Fruit fly (Drosophila melanogaster) whole organism, embryonic: ENCODE measurements around the gene dmGlut.

Source experiments
- Adf1 ChIP-seq: fragments of 200-800 bp; sonication (Bioruptor generic); IDR thresholded peaks from 2 replicates; pipeline ENCODE4 v1.3.6; 2022; ENCODE audit warnings: missing biosample characterization, missing genetic modification characterization
- CG10462 ChIP-seq: fragments of 200-800 bp; sonication (Bioruptor generic); optimal IDR thresholded peaks from 2 replicates; lab custom pipeline; 2016; ENCODE audit warnings: missing biosample characterization, missing genetic modification characterization
- CG11247 ChIP-seq: fragments of 200-800 bp; sonication (Bioruptor generic); IDR thresholded peaks from 2 replicates; pipeline ENCODE4 v1.3.6; 2022; ENCODE audit warnings: missing biosample characterization, missing genetic modification characterization
- CG12236 ChIP-seq: fragments of 200-800 bp; sonication (Bioruptor generic); optimal IDR thresholded peaks from 2 replicates; lab custom pipeline; 2016; ENCODE audit warnings: missing biosample characterization, missing genetic modification characterization
- CG12391 ChIP-seq: fragments of 200-800 bp; sonication (Bioruptor generic); optimal IDR thresholded peaks from 3 replicates; lab custom pipeline; 2018; ENCODE audit warnings: missing biosample characterization, mild to moderate bottlenecking, missing genetic modification characterization, moderate library complexity
- CG12659 ChIP-seq: fragments of 200-800 bp; sonication (Bioruptor generic); optimal IDR thresholded peaks from 3 replicates; lab custom pipeline; 2017; ENCODE audit warnings: mild to moderate bottlenecking, missing biosample characterization, missing genetic modification reagents, missing genetic modification characterization
- CG12769 ChIP-seq: fragments of 200-800 bp; sonication (Bioruptor generic); optimal IDR thresholded peaks from 2 replicates; lab custom pipeline; 2019; ENCODE audit warnings: missing biosample characterization, mild to moderate bottlenecking, missing genetic modification characterization, moderate library complexity
- CG14860 ChIP-seq: fragments of 200-800 bp; sonication (Bioruptor generic); IDR thresholded peaks from 3 replicates; pipeline ENCODE4 v1.3.6; 2022; ENCODE audit warnings: missing biosample characterization, missing genetic modification characterization; ENCODE audit not compliant: partially characterized antibody
- CG14965 ChIP-seq: fragments of 200-800 bp; sonication (Bioruptor generic); optimal IDR thresholded peaks from 2 replicates; lab custom pipeline; 2016; ENCODE audit warnings: missing biosample characterization, missing genetic modification characterization, borderline replicate concordance
- CG15073 ChIP-seq: fragments of 200-800 bp; sonication (Bioruptor generic); optimal IDR thresholded peaks from 2 replicates; lab custom pipeline; 2016; ENCODE audit warnings: missing biosample characterization, missing genetic modification characterization
- CG15514 ChIP-seq: fragments of 200-800 bp; sonication (Bioruptor generic); optimal IDR thresholded peaks from 3 replicates; lab custom pipeline; 2017; ENCODE audit warnings: missing biosample characterization, missing genetic modification characterization, mild to moderate bottlenecking, moderate library complexity, missing genetic modification reagents
- CG16815 ChIP-seq: fragments of 200-800 bp; sonication (Bioruptor generic); optimal IDR thresholded peaks from 3 replicates; lab custom pipeline; 2017; ENCODE audit warnings: missing biosample characterization, mild to moderate bottlenecking, missing genetic modification characterization
- CG4404 ChIP-seq: fragments of 200-800 bp; sonication (Bioruptor generic); IDR thresholded peaks from 2 replicates; pipeline ENCODE4 v1.3.6; 2022; ENCODE audit warnings: missing biosample characterization, missing genetic modification characterization
- CG4707 ChIP-seq: fragments of 200-800 bp; sonication (Bioruptor generic); optimal IDR thresholded peaks from 2 replicates; lab custom pipeline; 2018; ENCODE audit warnings: missing biosample characterization, mild to moderate bottlenecking, missing genetic modification characterization, moderate library complexity
- CG9609 ChIP-seq: fragments of 200-800 bp; sonication (Bioruptor generic); optimal IDR thresholded peaks from 3 replicates; lab custom pipeline; 2016; ENCODE audit warnings: missing biosample characterization, missing genetic modification characterization
- CG9876 ChIP-seq: fragments of 200-800 bp; sonication (Bioruptor generic); optimal IDR thresholded peaks from 2 replicates; lab custom pipeline; 2016; ENCODE audit warnings: missing biosample characterization, missing genetic modification characterization
- CHES-1-like ChIP-seq: fragments of 200-800 bp; sonication (Bioruptor generic); optimal IDR thresholded peaks from 2 replicates; lab custom pipeline; 2016; ENCODE audit warnings: missing biosample characterization, missing genetic modification characterization
- Doc3 ChIP-seq: fragments of 200-800 bp; sonication (Bioruptor generic); IDR thresholded peaks from 3 replicates; pipeline ENCODE4 v1.3.6; 2022; ENCODE audit warnings: missing biosample characterization, missing genetic modification characterization; ENCODE audit not compliant: partially characterized antibody
- Dp ChIP-seq: fragments of 200-800 bp; sonication (Bioruptor generic); optimal IDR thresholded peaks from 2 replicates; lab custom pipeline; 2018; ENCODE audit warnings: missing biosample characterization, mild to moderate bottlenecking, missing genetic modification characterization, moderate library complexity
- GATAe ChIP-seq: fragments of 200-800 bp; sonication (Bioruptor generic); conservative IDR thresholded peaks from 2 replicates; pipeline ENCODE4 v1.3.6; 2022; ENCODE audit warnings: missing biosample characterization, missing genetic modification characterization
- HLHmδ ChIP-seq: fragments of 200-800 bp; sonication (Bioruptor generic); optimal IDR thresholded peaks from 2 replicates; lab custom pipeline; 2018; ENCODE audit warnings: missing biosample characterization, mild to moderate bottlenecking, missing genetic modification characterization, moderate library complexity
- Hr3 ChIP-seq: fragments of 200-800 bp; sonication (Bioruptor generic); optimal IDR thresholded peaks from 3 replicates; lab custom pipeline; 2016; ENCODE audit warnings: missing biosample characterization, missing genetic modification characterization
- Kr ChIP-seq: fragments of 200-800 bp; sonication (Bioruptor generic); optimal IDR thresholded peaks from 2 replicates; lab custom pipeline; 2017; ENCODE audit warnings: missing biosample characterization, mild to moderate bottlenecking, missing genetic modification characterization
- Lim3 ChIP-seq: fragments of 200-800 bp; sonication (Bioruptor generic); IDR thresholded peaks from 2 replicates; pipeline ENCODE4 v1.3.6; 2022; ENCODE audit warnings: missing biosample characterization, missing genetic modification characterization
- MESR4 ChIP-seq: fragments of 200-800 bp; sonication (Bioruptor generic); optimal IDR thresholded peaks from 2 replicates; lab custom pipeline; 2018; ENCODE audit warnings: missing biosample characterization, mild to moderate bottlenecking, missing genetic modification characterization, moderate library complexity
- Sox100B ChIP-seq: fragments of 200-800 bp; sonication (Bioruptor generic); optimal IDR thresholded peaks from 3 replicates; lab custom pipeline; 2018; ENCODE audit warnings: missing biosample characterization, mild to moderate bottlenecking, missing genetic modification characterization
- Vsx1 ChIP-seq: fragments of 200-800 bp; sonication (Bioruptor generic); optimal IDR thresholded peaks from 2 replicates; lab custom pipeline; 2017; ENCODE audit warnings: missing biosample characterization, mild to moderate bottlenecking, missing genetic modification characterization, missing genetic modification reagents
- YL-1 ChIP-seq: fragments of 200-800 bp; sonication (Bioruptor generic); optimal IDR thresholded peaks from 3 replicates; lab custom pipeline; 2017; ENCODE audit warnings: missing biosample characterization, mild to moderate bottlenecking, missing genetic modification characterization
- bab2 ChIP-seq: fragments of 200-800 bp; sonication (Bioruptor generic); optimal IDR thresholded peaks from 2 replicates; lab custom pipeline; 2016; ENCODE audit warnings: missing biosample characterization, missing genetic modification characterization
- bowl ChIP-seq: fragments of 200-800 bp; sonication (Bioruptor generic); IDR thresholded peaks from 2 replicates; pipeline ENCODE4 v1.3.6; 2022; ENCODE audit warnings: missing biosample characterization, missing genetic modification characterization
- cato ChIP-seq: fragments of 200-800 bp; sonication (Bioruptor generic); optimal IDR thresholded peaks from 2 replicates; lab custom pipeline; 2016; ENCODE audit warnings: missing biosample characterization, missing genetic modification characterization, borderline replicate concordance
- cg ChIP-seq: fragments of 200-800 bp; sonication (Bioruptor generic); optimal IDR thresholded peaks from 3 replicates; lab custom pipeline; 2019; ENCODE audit warnings: missing biosample characterization, mild to moderate bottlenecking, missing genetic modification characterization, moderate library complexity
- corto ChIP-seq: fragments of 200-800 bp; sonication (Bioruptor generic); optimal IDR thresholded peaks from 2 replicates; lab custom pipeline; 2016; ENCODE audit warnings: missing biosample characterization, mild to moderate bottlenecking, missing genetic modification characterization, moderate library complexity
- danr ChIP-seq: fragments of 200-800 bp; sonication (Bioruptor generic); IDR thresholded peaks from 2 replicates; pipeline ENCODE4 v1.3.6; 2022; ENCODE audit warnings: missing biosample characterization, missing genetic modification characterization
- jumu ChIP-seq: fragments of 200-800 bp; sonication (Bioruptor generic); optimal IDR thresholded peaks from 3 replicates; lab custom pipeline; 2016; ENCODE audit warnings: missing biosample characterization, missing genetic modification characterization
- pita ChIP-seq: fragments of 200-800 bp; sonication (Bioruptor generic); optimal IDR thresholded peaks from 2 replicates; lab custom pipeline; 2017; ENCODE audit warnings: missing biosample characterization, mild to moderate bottlenecking, missing genetic modification characterization
- prd ChIP-seq, 3 experiments: fragments of >200 bp in 2 of 3; fragments of 200-800 bp in 1 of 3; sonication (Bioruptor generic) in 1 of 3; optimal IDR thresholded peaks in 2 of 3; IDR thresholded peaks in 1 of 3; 2 replicates in 2 of 3; 3 replicates in 1 of 3; pipeline versions ENCODE4 v1.3.6 to Lab custom; 2017 to 2022; ENCODE audit warnings: missing biosample characterization in 1 of 3, missing genetic modification characterization in 1 of 3
- ranshi ChIP-seq: fragments of 200-800 bp; sonication (Bioruptor generic); IDR thresholded peaks from 2 replicates; pipeline ENCODE4 v1.3.6; 2022; ENCODE audit warnings: missing biosample characterization, missing genetic modification characterization
- repo ChIP-seq: fragments of 200-800 bp; sonication (Bioruptor generic); optimal IDR thresholded peaks from 2 replicates; lab custom pipeline; 2016; ENCODE audit warnings: missing biosample characterization, missing genetic modification characterization
- sima ChIP-seq: fragments of 200-800 bp; sonication (Bioruptor generic); optimal IDR thresholded peaks from 2 replicates; lab custom pipeline; 2016; ENCODE audit warnings: missing biosample characterization, missing genetic modification characterization
- stc ChIP-seq: fragments of 200-800 bp; sonication (Bioruptor generic); IDR thresholded peaks from 2 replicates; pipeline ENCODE4 v1.3.6; 2022; ENCODE audit warnings: missing biosample characterization, missing genetic modification characterization
- sug ChIP-seq: fragments of 200-800 bp; optimal IDR thresholded peaks from 2 replicates; lab custom pipeline; 2019; ENCODE audit warnings: missing biosample characterization, mild to moderate bottlenecking, missing genetic modification characterization, moderate library complexity
- tap ChIP-seq: fragments of 200-800 bp; optimal IDR thresholded peaks from 3 replicates; lab custom pipeline; 2019; ENCODE audit warnings: missing biosample characterization, mild to moderate bottlenecking, missing genetic modification characterization, moderate library complexity
- tio ChIP-seq: fragments of 200-800 bp; sonication (Bioruptor generic); optimal IDR thresholded peaks from 2 replicates; lab custom pipeline; 2017; ENCODE audit warnings: missing biosample characterization, missing genetic modification characterization, inconsistent platforms
- wdn ChIP-seq: fragments of 200-800 bp; sonication (Bioruptor generic); IDR thresholded peaks from 2 replicates; pipeline ENCODE4 v1.3.6; 2022; ENCODE audit warnings: missing biosample characterization, missing genetic modification characterization
- z ChIP-seq: fragments of 200-800 bp; sonication (Bioruptor generic); IDR thresholded peaks from 3 replicates; pipeline ENCODE4 v1.3.6; 2022; ENCODE audit warnings: missing biosample characterization, missing genetic modification characterization
- zfh2 ChIP-seq: fragments of 200-800 bp; sonication (Bioruptor generic); optimal IDR thresholded peaks from 2 replicates; lab custom pipeline; 2016; ENCODE audit warnings: missing biosample characterization, missing genetic modification characterization

The dmGlut gene

dm6 chr2L:12026458-12027431, 493 bp upstream of the dmGlut start (continued):
- TF ChIP-seq Kr (GFP tag; lab: Kevin White, UChicago): no peak
- TF ChIP-seq bab2: peak; percentile 27
- no peak for TF ChIP-seq MESR4 (GFP tag; lab: Kevin White, UChicago)
- TF ChIP-seq CG4404 (GFP tag; lab: Robert Waterston, UW): no peak
- TF ChIP-seq YL-1 (GFP tag; lab: Kevin White, UChicago): no peak
- TF ChIP-seq ranshi (GFP tag; lab: Robert Waterston, UW): peak; percentile 46; the same call in 1 of the 2 replicates
- TF ChIP-seq Doc3: 0 out of 3 replicates have a peak, but pooled peaks have one; percentile 21
- TF ChIP-seq corto: peak; percentile 22
- TF ChIP-seq Dp: peak; percentile 3
- TF ChIP-seq Hr3 (GFP tag; lab: Kevin White, UChicago): peak; percentile 56
- TF ChIP-seq pita (GFP tag; lab: Kevin White, UChicago): no peak
- TF ChIP-seq CG12236 (GFP tag; lab: Kevin White, UChicago): no peak
- TF ChIP-seq CHES-1-like (GFP tag; lab: Kevin White, UChicago): peak; percentile 31
- no peak for TF ChIP-seq z (GFP tag; lab: Robert Waterston, UW)
- no peak for TF ChIP-seq tap (tag; lab: Kevin White, UChicago)
- peak; percentile 43 for TF ChIP-seq Vsx1 (GFP tag; lab: Kevin White, UChicago)
- TF ChIP-seq CG12659 (GFP tag; lab: Kevin White, UChicago): peak; percentile 68
- TF ChIP-seq Adf1 (GFP tag; lab: Robert Waterston, UW): peak; percentile 97
- peak; percentile 5 for TF ChIP-seq jumu (GFP tag; lab: Kevin White, UChicago)
- peak; percentile 6 for TF ChIP-seq CG10462 (GFP tag; lab: Kevin White, UChicago)
- peak; percentile 31; the same call in 1 of the 2 replicates for TF ChIP-seq CG11247 (GFP tag; lab: Robert Waterston, UW)
- peak; percentile 28 for TF ChIP-seq CG15073 (GFP tag; lab: Kevin White, UChicago)
- TF ChIP-seq CG9609 (GFP tag; lab: Kevin White, UChicago): peak; percentile 22
- no peak for TF ChIP-seq CG16815 (GFP tag; lab: Kevin White, UChicago)
- no peak for TF ChIP-seq zfh2 (GFP tag; lab: Kevin White, UChicago)
- no peak; the same call in 1 of the 2 replicates for TF ChIP-seq danr (GFP tag; lab: Robert Waterston, UW)
- TF ChIP-seq CG4707 (GFP tag; lab: Kevin White, UChicago): no peak
- no peak for TF ChIP-seq bowl
- TF ChIP-seq prd (optimal IDR thresholded peaks at IDR 0.05; lab: Kevin White, UChicago): no peak
- peak; percentile 71 for TF ChIP-seq prd (GFP tag; IDR thresholded peaks at IDR 0.05; lab: Robert Waterston, UW)
- no peak for TF ChIP-seq sima (GFP tag; lab: Kevin White, UChicago)
- TF ChIP-seq CG9876 (GFP tag; lab: Kevin White, UChicago): no peak
- TF ChIP-seq cg (GFP tag; lab: Kevin White, UChicago): no peak
- peak; percentile 11 for TF ChIP-seq sug (tag; lab: Kevin White, UChicago)
- TF ChIP-seq CG14965 (GFP tag; lab: Kevin White, UChicago): no peak
- TF ChIP-seq CG12391: peak; percentile 69
- peak; percentile 95 for TF ChIP-seq CG15514
- no peak for TF ChIP-seq repo (GFP tag; lab: Kevin White, UChicago)
- peak; percentile 35; the same call in 1 of the 2 replicates for TF ChIP-seq Lim3 (GFP tag; lab: Robert Waterston, UW)
- 0 out of 2 replicates have a peak, but pooled peaks have one; percentile 25 for TF ChIP-seq stc (GFP tag; lab: Robert Waterston, UW)
- peak; percentile 69 for TF ChIP-seq tio
- peak; percentile 22 for TF ChIP-seq CG12769 (tag; lab: Kevin White, UChicago)
- no peak for TF ChIP-seq wdn
- no peak for TF ChIP-seq HLHmδ (GFP tag; lab: Kevin White, UChicago)
- TF ChIP-seq GATAe (GFP tag; lab: Robert Waterston, UW): no peak
- TF ChIP-seq Sox100B: peak; percentile 78
- no peak for TF ChIP-seq CG14860 (GFP tag; lab: Robert Waterston, UW)
- peak; percentile 29 for TF ChIP-seq cato (GFP tag; lab: Kevin White, UChicago)
